Worm (Caenorhabditis elegans): Measurements from ENCODE around the gene erp-44.3.

erp-44.3 gene

ce11 chrIV:8146283-8146682 is 23.8 kb downstream of the erp-44.3 start (continued):
- TF ChIP-seq nhr-6 (tag; optimal IDR thresholded peaks at IDR 0.05) (no peak), F10B5.3 (tag; optimal IDR thresholded peaks at IDR 0.05) (no peak), mxl-3 (GFP tag; optimal IDR thresholded peaks at IDR 0.05) (no peak), ZK546.5 (tag; optimal IDR thresholded peaks at IDR 0.05) (no peak), zip-2 (tag; optimal IDR thresholded peaks at IDR 0.05) (no peak), zip-11 (GFP tag; IDR thresholded peaks at IDR 0.05) (no peak), ctbp-1 (GFP tag; IDR thresholded peaks at IDR 0.05) (no peak), mep-1 (tag; optimal IDR thresholded peaks at IDR 0.05) (peak; percentile 38), daf-16 (GFP tag; optimal IDR thresholded peaks at IDR 0.05) (no peak), daf-16 (tag; optimal IDR thresholded peaks at IDR 0.05) (peak; percentile 77), ztf-7 (tag; optimal IDR thresholded peaks at IDR 0.05) (no peak), lin-15B (tag; optimal IDR thresholded peaks at IDR 0.05) (no peak)

- no peak for TF ChIP-seq aha-1 (tag)
- TF ChIP-seq madf-9 (GFP tag; conservative IDR thresholded peaks at IDR 0.05) = no peak
- no peak for TF ChIP-seq mdl-1 (tag; optimal IDR thresholded peaks at IDR 0.05)
- no peak for TF ChIP-seq F44E2.7 (GFP tag; IDR thresholded peaks at IDR 0.05)
- TF ChIP-seq nhr-76 (tag; optimal IDR thresholded peaks at IDR 0.05) = no peak
- no peak for TF ChIP-seq mes-2 (tag; optimal IDR thresholded peaks at IDR 0.05; ENCODE audit: poor library complexity, severe bottlenecking)
- TF ChIP-seq skn-1 (tag; optimal IDR thresholded peaks at IDR 0.05) = no peak
- no peak for TF ChIP-seq Y105C5A.15 (GFP tag; IDR thresholded peaks at IDR 0.05)
- TF ChIP-seq dmd-8 (GFP tag; IDR thresholded peaks at IDR 0.05) = no peak
- no peak for TF ChIP-seq lin-29 (GFP tag; IDR thresholded peaks at IDR 0.05)
- no peak for TF ChIP-seq cey-2 (tag; optimal IDR thresholded peaks at IDR 0.05; ENCODE audit: borderline replicate concordance, insufficient read depth)
- TF ChIP-seq mxl-3 (GFP tag; optimal IDR thresholded peaks at IDR 0.05) = no peak
- no peak for TF ChIP-seq nhr-77 (tag; optimal IDR thresholded peaks at IDR 0.05)
- no peak for TF ChIP-seq ZK337.2 (GFP tag; IDR thresholded peaks at IDR 0.05)
- no peak for TF ChIP-seq daf-16 (GFP tag; optimal IDR thresholded peaks at IDR 0.05)
- no peak for TF ChIP-seq daf-16 (tag; optimal IDR thresholded peaks at IDR 0.05)
- TF ChIP-seq fos-1 (tag; optimal IDR thresholded peaks at IDR 0.05) = no peak
- no peak for TF ChIP-seq jun-1 (tag; optimal IDR thresholded peaks at IDR 0.05)
- TF ChIP-seq daf-19 (GFP tag; conservative IDR thresholded peaks at IDR 0.05) = no peak
- no peak for TF ChIP-seq Y5F2A.4 (GFP tag; optimal IDR thresholded peaks at IDR 0.05)
- no peak for TF ChIP-seq T20F7.1 (GFP tag; optimal IDR thresholded peaks at IDR 0.05)
Observed at ce11 chrIV:8148494-8148893, 26.0 kb downstream of the erp-44.3 start, which contains the start of gene pmk-1. Gene pmk-1 (plus strand): TSS chrIV:8148794.

ce11 chrIV:8151721-8152120 is 29.3 kb downstream of the erp-44.3 start:
- TF ChIP-seq duxl-1 (tag; optimal IDR thresholded peaks at IDR 0.05; ENCODE audit: poor library complexity) = no peak
- TF ChIP-seq pqm-1 (tag; optimal IDR thresholded peaks at IDR 0.05) = peak; percentile 72
- TF ChIP-seq set-16 (GFP tag; IDR thresholded peaks at IDR 0.05) = no peak
- no peak for TF ChIP-seq ceh-28 (tag; optimal IDR thresholded peaks at IDR 0.05)
- TF ChIP-seq lin-39 (tag; optimal IDR thresholded peaks at IDR 0.05) = no peak
- no peak for TF ChIP-seq R02D3.7 (tag; optimal IDR thresholded peaks at IDR 0.05)
- no peak for TF ChIP-seq lin-38 (GFP tag; IDR thresholded peaks at IDR 0.05)
- TF ChIP-seq lin-1 (GFP tag; IDR thresholded peaks at IDR 0.05) = peak; percentile 65; the same call in 1 of the 2 replicates
- no peak for TF ChIP-seq aha-1 (tag)
- TF ChIP-seq ztf-7 (tag; optimal IDR thresholded peaks at IDR 0.05) = no peak
- TF ChIP-seq nhr-25 (tag; optimal IDR thresholded peaks at IDR 0.05; ENCODE audit: borderline replicate concordance, insufficient read depth) = no peak
- TF ChIP-seq tag-97 (GFP tag; IDR thresholded peaks at IDR 0.05) = no peak
- TF ChIP-seq nhr-28 (tag; optimal IDR thresholded peaks at IDR 0.05) = peak; percentile 72
- TF ChIP-seq snpc-1.2 (GFP tag; IDR thresholded peaks at IDR 0.05) = no peak
- peak; percentile 82 for TF ChIP-seq hlh-11 (tag; optimal IDR thresholded peaks at IDR 0.05)
- TF ChIP-seq ctbp-1 (GFP tag; IDR thresholded peaks at IDR 0.05) = no peak
- no peak for TF ChIP-seq saeg-2 (GFP tag; IDR thresholded peaks at IDR 0.05)
- no peak for TF ChIP-seq spr-3 (GFP tag; optimal IDR thresholded peaks at IDR 0.05)
- no peak for TF ChIP-seq zip-11 (GFP tag; IDR thresholded peaks at IDR 0.05)
- peak; percentile 52 for TF ChIP-seq nhr-77 (tag; optimal IDR thresholded peaks at IDR 0.05)
- TF ChIP-seq egl-27 (tag; optimal IDR thresholded peaks at IDR 0.05) = no peak
- no peak for TF ChIP-seq nhr-11 (tag; optimal IDR thresholded peaks at IDR 0.05)
- TF ChIP-seq ZK337.2 (GFP tag; IDR thresholded peaks at IDR 0.05) = no peak
- TF ChIP-seq unc-130 (GFP tag; optimal IDR thresholded peaks at IDR 0.05) = no peak
- no peak for TF ChIP-seq attf-4 (tag; optimal IDR thresholded peaks at IDR 0.05)
- TF ChIP-seq ztf-11 (tag; optimal IDR thresholded peaks at IDR 0.05) = no peak

All from whole organism, L4 larva.